Fruit fly (Drosophila melanogaster): ENCODE measurements around the gene Ziz.

Ziz gene

dm6 chr2L:7427067-7427785, 68.9 kb downstream of the Ziz start:
- TF ChIP-seq dmrt93B (GFP tag; optimal IDR thresholded peaks at IDR 0.05) (no peak), CG32264 (GFP tag; optimal IDR thresholded peaks at IDR 0.05) (no peak), ey (GFP tag; optimal IDR thresholded peaks at IDR 0.05) (no peak), N (GFP tag; optimal IDR thresholded peaks at IDR 0.05) (no peak), Abd-B (GFP tag; optimal IDR thresholded peaks at IDR 0.05) (no peak), h (GFP tag; optimal IDR thresholded peaks at IDR 0.05) (no peak), lola (GFP tag; optimal IDR thresholded peaks at IDR 0.05) (no peak), br (GFP tag; optimal IDR thresholded peaks at IDR 0.05) (no peak), OdsH (GFP tag; optimal IDR thresholded peaks at IDR 0.05) (no peak), Rel (GFP tag; optimal IDR thresholded peaks at IDR 0.05) (no peak), Rel (tag; optimal IDR thresholded peaks at IDR 0.05) (no peak), Jra (GFP tag; optimal IDR thresholded peaks at IDR 0.05) (no peak), CG9705 (GFP tag; optimal IDR thresholded peaks at IDR 0.05) (no peak), woc (GFP tag; optimal IDR thresholded peaks at IDR 0.05) (no peak), tai (GFP tag; optimal IDR thresholded peaks at IDR 0.05) (no peak), rgr (GFP tag; optimal IDR thresholded peaks at IDR 0.05) (no peak), Mio (GFP tag; optimal IDR thresholded peaks at IDR 0.05) (no peak)

dm6 chr2L:7426326-7427066, 69.6 kb downstream of the Ziz start, which contains the start of gene muc:
TSS of gene muc (plus strand) at chr2L:7426866.
- TF ChIP-seq Rel (GFP tag; optimal IDR thresholded peaks at IDR 0.05) (no peak), Rel (tag; optimal IDR thresholded peaks at IDR 0.05) (no peak), dmrt93B (GFP tag; optimal IDR thresholded peaks at IDR 0.05) (peak; percentile 30), Hr78 (GFP tag; optimal IDR thresholded peaks at IDR 0.05) (peak; percentile 49), Dif (GFP tag; optimal IDR thresholded peaks at IDR 0.05; ENCODE audit: partially characterized antibody) (no peak), Abd-B (GFP tag; optimal IDR thresholded peaks at IDR 0.05) (no peak), rgr (GFP tag; optimal IDR thresholded peaks at IDR 0.05) (peak; percentile 41), sv (GFP tag; optimal IDR thresholded peaks at IDR 0.05) (peak; percentile 36), br (GFP tag; optimal IDR thresholded peaks at IDR 0.05) (no peak), ey (GFP tag; optimal IDR thresholded peaks at IDR 0.05) (peak; percentile 34), Hr83 (GFP tag; optimal IDR thresholded peaks at IDR 0.05; ENCODE audit: poor library complexity, severe bottlenecking) (no peak), fru (GFP tag; optimal IDR thresholded peaks at IDR 0.05) (peak; percentile 46), N (GFP tag; optimal IDR thresholded peaks at IDR 0.05) (peak; percentile 93), brk (GFP tag; optimal IDR thresholded peaks at IDR 0.05) (peak; percentile 54), Mio (GFP tag; optimal IDR thresholded peaks at IDR 0.05) (no peak), h (GFP tag; optimal IDR thresholded peaks at IDR 0.05) (peak; percentile 28), Sp1 (GFP tag; optimal IDR thresholded peaks at IDR 0.05) (no peak), Jra (GFP tag; optimal IDR thresholded peaks at IDR 0.05) (peak; percentile 61), foxo (GFP tag; optimal IDR thresholded peaks at IDR 0.05) (peak in 1 of 2 experiments; percentile 50), OdsH (GFP tag; optimal IDR thresholded peaks at IDR 0.05) (peak; percentile 2), CG9705 (GFP tag; optimal IDR thresholded peaks at IDR 0.05) (peak; percentile 16), psq (GFP tag; optimal IDR thresholded peaks at IDR 0.05) (no peak), CrebA (GFP tag; optimal IDR thresholded peaks at IDR 0.05; ENCODE audit: borderline replicate concordance) (no peak), tai (GFP tag; optimal IDR thresholded peaks at IDR 0.05) (no peak), dl (GFP tag; optimal IDR thresholded peaks at IDR 0.05; ENCODE audit: insufficient read depth in 1 of 2, partially characterized antibody in 2 of 2) (no peak), HLH106 (tag; optimal IDR thresholded peaks at IDR 0.05) (peak; percentile 62), Myc (optimal IDR thresholded peaks at IDR 0.05) (no peak), CG32264 (GFP tag; optimal IDR thresholded peaks at IDR 0.05) (no peak), Hnf4 (GFP tag; optimal IDR thresholded peaks at IDR 0.05) (peak; percentile 44), woc (GFP tag; optimal IDR thresholded peaks at IDR 0.05) (peak; percentile 80)

- TF ChIP-seq pan (optimal IDR thresholded peaks at IDR 0.05) (no peak), Dif (GFP tag; optimal IDR thresholded peaks at IDR 0.05; ENCODE audit: partially characterized antibody) (peak; percentile 3), woc (GFP tag; optimal IDR thresholded peaks at IDR 0.05) (no peak), ey (GFP tag; optimal IDR thresholded peaks at IDR 0.05) (no peak), Hr83 (GFP tag; optimal IDR thresholded peaks at IDR 0.05; ENCODE audit: poor library complexity, severe bottlenecking) (peak; percentile 53), h (GFP tag; optimal IDR thresholded peaks at IDR 0.05) (no peak), psq (GFP tag; optimal IDR thresholded peaks at IDR 0.05) (no peak)
Observed at dm6 chr2L:7425690-7426056, 70.4 kb downstream of the Ziz start.
